Worm (Caenorhabditis elegans) whole organism, L4 larva: ENCODE measurements around the gene nhr-44.

Experiments used
- F44E2.7 ChIP-seq: fragments of 200-800 bp; sonication (Bioruptor generic); IDR thresholded peaks from 2 replicates; pipeline ENCODE4 v2.1.2; 2022; ENCODE audit warnings: missing genetic modification characterization, missing compliant biosample characterization
- lin-39 ChIP-seq: fragments of 150-350 bp; optimal IDR thresholded peaks from 2 replicates; lab custom pipeline; 2014; ENCODE audit warnings: missing biosample characterization, missing genetic modification reagents, missing genetic modification characterization
- skn-1 ChIP-seq: fragments of 150-350 bp; optimal IDR thresholded peaks from 2 replicates; lab custom pipeline; 2014; ENCODE audit warnings: missing biosample characterization, missing genetic modification characterization

DNA sequence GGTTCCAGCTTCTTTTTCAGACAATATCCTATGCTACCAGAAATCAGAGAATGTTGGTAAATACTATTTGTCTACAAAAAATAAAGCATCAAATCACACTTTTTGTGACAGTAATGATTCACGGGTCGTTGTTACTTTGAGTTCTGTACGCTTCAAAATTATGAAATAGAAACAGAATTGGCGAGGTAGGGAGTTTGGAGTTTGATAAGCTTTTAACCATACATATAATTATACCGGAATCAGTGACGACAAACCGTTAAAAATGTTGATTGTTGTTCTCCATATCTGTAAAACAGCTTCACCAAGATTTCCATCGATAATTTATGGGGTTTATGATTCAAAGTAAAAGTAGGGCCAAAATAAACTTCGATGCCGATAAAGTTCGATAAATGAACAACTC is 14.0 kb upstream of the nhr-44 start:
- TF ChIP-seq skn-1 (tag; lab: Kevin White, UChicago) (no peak), lin-39 (no peak), F44E2.7 (GFP tag; lab: Robert Waterston, UW) (no peak)
